Worm (Caenorhabditis elegans) whole organism, young adult: ENCODE data around the gene npp-25.

Source experiments
- C17E4.6 ChIP-seq: fragments of 200-800 bp; sonication (Bioruptor generic); IDR thresholded peaks from 2 replicates; pipeline ENCODE4 v1.3.6; 2022; ENCODE audit warnings: missing genetic modification reagents, missing genetic modification characterization, missing compliant biosample characterization
- F10E7.11 ChIP-seq: sonication (generic microtip); optimal IDR thresholded peaks from 2 replicates; lab custom pipeline; 2017; ENCODE audit warnings: mild to moderate bottlenecking, missing genetic modification characterization, moderate library complexity, missing compliant biosample characterization
- F23B12.7 ChIP-seq: sonication (generic microtip); optimal IDR thresholded peaks from 2 replicates; lab custom pipeline; 2017; ENCODE audit warnings: missing genetic modification characterization, mild to moderate bottlenecking, missing compliant biosample characterization, antibody characterized with exemption, moderate library complexity; ENCODE audit not compliant: insufficient read depth
- F33H1.4 ChIP-seq: fragments of 200-800 bp; sonication (Bioruptor generic); IDR thresholded peaks from 2 replicates; pipeline ENCODE4 v1.3.6; 2022; ENCODE audit warnings: missing genetic modification reagents, missing genetic modification characterization, missing compliant biosample characterization
- F39B2.1 ChIP-seq: fragments of 200-800 bp; sonication (Bioruptor generic); IDR thresholded peaks from 2 replicates; pipeline ENCODE4 v1.3.6; 2022; ENCODE audit warnings: missing genetic modification reagents, missing genetic modification characterization, missing compliant biosample characterization
- F55B11.4 ChIP-seq: sonication (generic microtip); optimal IDR thresholded peaks from 2 replicates; lab custom pipeline; 2016; ENCODE audit warnings: missing compliant biosample characterization, missing genetic modification characterization, borderline replicate concordance; ENCODE audit not compliant: insufficient read depth
- T26A5.8 ChIP-seq: sonication (generic microtip); optimal IDR thresholded peaks from 2 replicates; lab custom pipeline; 2016; ENCODE audit warnings: missing genetic modification characterization, missing compliant biosample characterization
- ZK185.1 ChIP-seq: sonication (generic microtip); optimal IDR thresholded peaks from 2 replicates; lab custom pipeline; 2016; ENCODE audit warnings: mild to moderate bottlenecking, missing genetic modification characterization, missing compliant biosample characterization; ENCODE audit not compliant: poor library complexity, severe bottlenecking
- ama-1 ChIP-seq, 3 experiments: fragments of 150-350 bp in 1 of 3; sonication (generic microtip) in 2 of 3; optimal IDR thresholded peaks; 2 replicates each; lab custom pipeline; 2014 to 2018; ENCODE audit warnings: missing biosample characterization in 2 of 3, missing genetic modification characterization in 2 of 3, missing genetic modification reagents in 2 of 3
- aptf-2 ChIP-seq: fragments of 200-800 bp; sonication (Bioruptor generic); conservative IDR thresholded peaks from 2 replicates; pipeline ENCODE4 v1.3.6; 2022; ENCODE audit warnings: missing genetic modification reagents, missing genetic modification characterization, missing compliant biosample characterization
- attf-5 ChIP-seq: fragments of 200-800 bp; sonication (Bioruptor generic); optimal IDR thresholded peaks from 2 replicates; lab custom pipeline; 2018; ENCODE audit warnings: mild to moderate bottlenecking, missing genetic modification characterization, missing compliant biosample characterization
- attf-6 ChIP-seq: fragments of 200-800 bp; sonication (Bioruptor generic); IDR thresholded peaks from 2 replicates; pipeline ENCODE4 v1.3.6; 2022; ENCODE audit warnings: missing genetic modification reagents, missing genetic modification characterization, missing compliant biosample characterization
- bed-2 ChIP-seq: fragments of 200-800 bp; sonication (Bioruptor generic); IDR thresholded peaks from 2 replicates; pipeline ENCODE4 v1.3.6; 2022; ENCODE audit warnings: missing genetic modification reagents, missing genetic modification characterization, missing compliant biosample characterization
- ccch-3 ChIP-seq: fragments of 200-800 bp; sonication (Bioruptor generic); optimal IDR thresholded peaks from 2 replicates; lab custom pipeline; 2018; ENCODE audit warnings: mild to moderate bottlenecking, missing genetic modification characterization, missing compliant biosample characterization
- ceh-58 ChIP-seq: fragments of 200-800 bp; sonication (Bioruptor generic); IDR thresholded peaks from 2 replicates; pipeline ENCODE4 v1.3.6; 2022; ENCODE audit warnings: missing genetic modification characterization, missing compliant biosample characterization
- chd-7 ChIP-seq: sonication (generic microtip); optimal IDR thresholded peaks from 2 replicates; lab custom pipeline; 2016; ENCODE audit warnings: mild to moderate bottlenecking, missing genetic modification characterization, moderate library complexity, missing compliant biosample characterization
- efl-1 ChIP-seq: fragments of 150-350 bp; optimal IDR thresholded peaks from 2 replicates; lab custom pipeline; 2014; ENCODE audit warnings: missing biosample characterization, missing genetic modification reagents, missing genetic modification characterization
- egrh-3 ChIP-seq: fragments of 200-800 bp; sonication (Bioruptor generic); IDR thresholded peaks from 2 replicates; pipeline ENCODE4 v1.3.6; 2022; ENCODE audit warnings: missing genetic modification reagents, missing genetic modification characterization, missing compliant biosample characterization
- ets-4 ChIP-seq: fragments of 200-800 bp; sonication (Bioruptor generic); optimal IDR thresholded peaks from 2 replicates; lab custom pipeline; 2018; ENCODE audit warnings: mild to moderate bottlenecking, missing genetic modification characterization, missing compliant biosample characterization
- fkh-3 ChIP-seq: sonication (generic microtip); optimal IDR thresholded peaks from 2 replicates; lab custom pipeline; 2016; ENCODE audit warnings: mild to moderate bottlenecking, missing genetic modification characterization, missing compliant biosample characterization
- hlh-26 ChIP-seq: fragments of 200-800 bp; sonication (Bioruptor generic); conservative IDR thresholded peaks from 2 replicates; pipeline ENCODE4 v1.3.6; 2022; ENCODE audit warnings: missing genetic modification reagents, missing genetic modification characterization, missing compliant biosample characterization
- hmg-20 ChIP-seq: fragments of 200-800 bp; sonication (Bioruptor generic); IDR thresholded peaks from 2 replicates; pipeline ENCODE4 v1.3.6; 2022; ENCODE audit warnings: missing genetic modification reagents, missing genetic modification characterization, missing compliant biosample characterization
- hsf-1 ChIP-seq: fragments of 200-800 bp; sonication (Bioruptor generic); IDR thresholded peaks from 2 replicates; pipeline ENCODE4 v1.3.6; 2022; ENCODE audit warnings: missing genetic modification reagents, missing genetic modification characterization, missing compliant biosample characterization
- let-607 ChIP-seq, 2 experiments: fragments of 200-800 bp in 1 of 2; sonication (Bioruptor generic) in 1 of 2; sonication (generic microtip) in 1 of 2; optimal IDR thresholded peaks; 2 replicates each; lab custom pipeline; 2016 to 2018; ENCODE audit warnings: mild to moderate bottlenecking in 2 of 2, missing compliant biosample characterization in 2 of 2, missing genetic modification characterization in 2 of 2, moderate library complexity in 2 of 2, missing genotype in 1 of 2
- lin-35 ChIP-seq, 3 experiments: fragments of 150-350 bp in 2 of 3; sonication (generic microtip) in 1 of 3; optimal IDR thresholded peaks; 2 replicates each; lab custom pipeline; 2014 to 2018; ENCODE audit warnings: missing biosample characterization in 3 of 3, missing genetic modification characterization in 3 of 3, missing genetic modification reagents in 3 of 3
- lin-54 ChIP-seq: fragments of 200-800 bp; sonication (Bioruptor generic); optimal IDR thresholded peaks from 2 replicates; lab custom pipeline; 2018; ENCODE audit warnings: mild to moderate bottlenecking, missing genetic modification characterization, missing compliant biosample characterization
- lir-1 ChIP-seq: fragments of 200-800 bp; sonication (Bioruptor generic); conservative IDR thresholded peaks from 2 replicates; pipeline ENCODE4 v1.3.6; 2022; ENCODE audit warnings: missing genetic modification reagents, missing genetic modification characterization, missing compliant biosample characterization
- lsy-27 ChIP-seq: sonication (generic microtip); optimal IDR thresholded peaks from 2 replicates; lab custom pipeline; 2017; ENCODE audit warnings: missing genetic modification characterization, mild to moderate bottlenecking, missing compliant biosample characterization, antibody characterized with exemption, missing genotype, borderline replicate concordance; ENCODE audit not compliant: insufficient read depth
- madf-3 ChIP-seq: fragments of 200-800 bp; sonication (Bioruptor generic); IDR thresholded peaks from 2 replicates; pipeline ENCODE4 v1.3.6; 2022; ENCODE audit warnings: missing genetic modification reagents, missing genetic modification characterization, missing compliant biosample characterization
- mel-28 ChIP-seq: sonication (generic microtip); optimal IDR thresholded peaks from 2 replicates; lab custom pipeline; 2016; ENCODE audit warnings: borderline replicate concordance, mild to moderate bottlenecking, missing genetic modification characterization, missing compliant biosample characterization
- mxl-1 ChIP-seq: sonication (generic microtip); optimal IDR thresholded peaks from 2 replicates; lab custom pipeline; 2016; ENCODE audit warnings: missing genetic modification characterization, missing compliant biosample characterization
- nfya-1 ChIP-seq: sonication (generic microtip); optimal IDR thresholded peaks from 2 replicates; lab custom pipeline; 2017; ENCODE audit warnings: antibody characterized with exemption, missing compliant biosample characterization, missing genetic modification characterization, borderline replicate concordance; ENCODE audit not compliant: insufficient read depth
- nhr-179 ChIP-seq: sonication (generic microtip); optimal IDR thresholded peaks from 2 replicates; lab custom pipeline; 2016; ENCODE audit warnings: mild to moderate bottlenecking, missing genetic modification characterization, missing compliant biosample characterization
- nhr-80 ChIP-seq: sonication (generic microtip); optimal IDR thresholded peaks from 2 replicates; lab custom pipeline; 2016; ENCODE audit warnings: missing genetic modification characterization, missing compliant biosample characterization
- rpc-1 ChIP-seq, 2 experiments: fragments of 150-350 bp in 1 of 2; sonication (generic microtip) in 1 of 2; optimal IDR thresholded peaks; 2 replicates each; lab custom pipeline; 2014 to 2018; ENCODE audit warnings: missing biosample characterization in 1 of 2, missing genetic modification characterization in 1 of 2, missing genetic modification reagents in 1 of 2, missing genotype in 1 of 2
- snpc-1.3 ChIP-seq: sonication (generic microtip); optimal IDR thresholded peaks from 2 replicates; lab custom pipeline; 2017; ENCODE audit warnings: missing genetic modification characterization, mild to moderate bottlenecking, missing compliant biosample characterization, antibody characterized with exemption, moderate library complexity, missing genotype, missing genetic modification reagents; ENCODE audit not compliant: insufficient read depth
- tbp1 ChIP-seq: fragments of 200-800 bp; sonication (Bioruptor generic); optimal IDR thresholded peaks from 2 replicates; lab custom pipeline; 2018; ENCODE audit warnings: mild to moderate bottlenecking, missing genetic modification characterization, missing compliant biosample characterization
- unc-62 ChIP-seq: fragments of 150-350 bp; optimal IDR thresholded peaks from 2 replicates; lab custom pipeline; 2014; ENCODE audit warnings: missing biosample characterization, missing genetic modification reagents, missing genetic modification characterization
- ztf-3 ChIP-seq: fragments of 200-800 bp; sonication (Bioruptor generic); optimal IDR thresholded peaks from 2 replicates; lab custom pipeline; 2018; ENCODE audit warnings: mild to moderate bottlenecking, missing genetic modification characterization, missing compliant biosample characterization

Gene npp-25

DNA sequence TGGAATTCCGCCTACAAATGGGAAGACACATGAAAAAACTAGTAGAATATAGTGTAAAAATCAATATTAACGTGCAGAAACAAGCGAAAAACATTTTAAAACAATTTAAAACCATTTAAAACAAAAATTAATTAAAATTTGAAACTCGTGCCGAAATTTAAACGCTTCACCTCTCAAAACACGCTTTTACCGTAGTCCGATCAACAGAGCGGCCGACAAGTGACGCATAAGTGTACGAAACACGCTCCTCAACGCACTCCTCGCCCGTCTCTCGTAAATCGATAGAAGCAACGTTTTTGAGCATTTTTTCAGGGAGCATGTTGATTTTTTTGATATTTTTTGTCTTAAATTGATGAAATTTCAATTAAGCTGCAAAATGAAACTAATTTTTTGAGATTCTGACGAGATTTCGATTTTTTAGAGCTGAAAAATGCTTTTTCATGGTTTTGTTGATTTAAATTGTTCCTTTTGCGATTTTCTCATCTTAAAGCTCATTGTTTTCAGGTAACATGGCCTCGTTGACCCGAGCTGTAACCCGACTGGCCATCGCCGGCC is 20.7 kb downstream of the npp-25 start, which contains the start of gene cox-5A (continued):
- TF ChIP-seq egrh-3 (peak; percentile 66; the same call in 1 of the 2 replicates), T26A5.8 (tag; lab: Kevin White, UChicago) (peak; percentile 71), nhr-80 (peak; percentile 91), unc-62 (GFP tag; lab: Kevin White, UChicago) (peak; percentile 68), ceh-58 (GFP tag; lab: Robert Waterston, UW) (peak; percentile 78; the same call in 1 of the 2 replicates), lin-54 (GFP tag; lab: Kevin White, UChicago) (peak; percentile 100), F33H1.4 (GFP tag; lab: Robert Waterston, UW) (peak; percentile 87), efl-1 (GFP tag; lab: Kevin White, UChicago) (peak; percentile 94), ZK185.1 (tag; lab: Kevin White, UChicago) (peak; percentile 98), F39B2.1 (peak; percentile 82; the same call in 1 of the 2 replicates), ccch-3 (GFP tag; lab: Kevin White, UChicago) (no peak), fkh-3 (tag; lab: Kevin White, UChicago) (no peak), aptf-2 (GFP tag; lab: Robert Waterston, UW) (0 out of 2 replicates have a peak, but pooled peaks have one; percentile 31), chd-7 (tag; lab: Kevin White, UChicago) (peak; percentile 98), ztf-3 (GFP tag; lab: Kevin White, UChicago) (peak; percentile 95), ama-1 (optimal IDR thresholded peaks at IDR 0.05; lab: Kevin White, UChicago) (peak; percentile 0), ama-1 (GFP tag; optimal IDR thresholded peaks at IDR 0.05; lab: Kevin White, UChicago) (peak in 1 of 2 experiments; percentile 88), let-607 (tag; optimal IDR thresholded peaks at IDR 0.05; lab: Kevin White, UChicago) (peak; percentile 90 to 95), nhr-179 (no peak), tbp1 (GFP tag; lab: Kevin White, UChicago) (peak; percentile 80), madf-3 (GFP tag; lab: Robert Waterston, UW) (peak; percentile 97), F55B11.4 (no peak), lin-35 (GFP tag; optimal IDR thresholded peaks at IDR 0.05; lab: Kevin White, UChicago) (peak; percentile 78 to 99 (median 94)), attf-6 (GFP tag; lab: Robert Waterston, UW) (peak; percentile 80), lir-1 (GFP tag; lab: Robert Waterston, UW) (peak; percentile 96), F10E7.11 (tag; lab: Kevin White, UChicago) (peak; percentile 90), snpc-1.3 (tag; lab: Kevin White, UChicago) (peak; percentile 97), hsf-1 (GFP tag; lab: Robert Waterston, UW) (peak; percentile 86), mel-28 (tag; lab: Kevin White, UChicago) (peak; percentile 90), bed-2 (peak; percentile 79), hmg-20 (GFP tag; lab: Robert Waterston, UW) (peak; percentile 95), F23B12.7 (tag; lab: Kevin White, UChicago) (peak; percentile 98), C17E4.6 (peak; percentile 96), nfya-1 (tag; lab: Kevin White, UChicago) (no peak), lsy-27 (tag; lab: Kevin White, UChicago) (no peak)
- TF ChIP-seq, all 124 proteins: peak for 109

DNA sequence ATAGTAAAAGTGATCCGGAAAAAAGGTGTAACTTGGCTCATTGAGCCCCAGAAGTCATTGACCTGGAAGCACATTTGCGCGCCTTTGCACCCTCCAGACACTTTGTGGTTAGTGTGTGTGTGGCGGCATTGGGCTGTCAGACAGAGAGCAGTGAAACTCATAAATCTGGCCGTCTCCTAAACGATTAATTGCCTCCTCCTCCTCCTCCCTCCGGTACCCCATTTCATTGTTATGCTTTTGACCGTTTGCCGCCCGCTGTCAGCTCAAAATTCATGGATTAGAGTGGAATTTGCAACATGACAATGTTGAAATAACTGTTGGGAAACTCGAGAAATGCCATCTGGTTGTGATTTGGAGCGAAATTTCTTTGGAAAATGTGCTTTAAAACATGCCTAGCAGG is 21.7 kb downstream of the npp-25 start:
- TF ChIP-seq rpc-1 (optimal IDR thresholded peaks at IDR 0.05; lab: Kevin White, UChicago) (no peak), rpc-1 (tag; optimal IDR thresholded peaks at IDR 0.05; lab: Kevin White, UChicago) (no peak), attf-5 (GFP tag; lab: Kevin White, UChicago) (no peak), hlh-26 (GFP tag; lab: Robert Waterston, UW) (no peak), ets-4 (GFP tag; lab: Kevin White, UChicago) (no peak), mxl-1 (no peak)
